Worm (Caenorhabditis elegans) whole organism, L4 larva: ENCODE results near the gene spp-8.

Source experiments
- daf-8 ChIP-seq: fragments of 200-800 bp; sonication (Bioruptor generic); IDR thresholded peaks from 2 replicates; pipeline ENCODE4 v1.3.6; 2022; ENCODE audit warnings: missing genetic modification characterization, missing compliant biosample characterization
- lsy-2 ChIP-seq, 2 experiments: fragments of 150-350 bp in 1 of 2; sonication (generic microtip) in 1 of 2; optimal IDR thresholded peaks; 2 replicates each; lab custom pipeline; 2014 to 2017; ENCODE audit warnings: missing biosample characterization in 2 of 2, missing genetic modification characterization in 2 of 2
- nhr-102 ChIP-seq: sonication (generic microtip); optimal IDR thresholded peaks from 2 replicates; lab custom pipeline; 2016; ENCODE audit warnings: mild to moderate bottlenecking, missing genetic modification characterization, moderate library complexity, missing compliant biosample characterization
- pqm-1 ChIP-seq: sonication (generic microtip); optimal IDR thresholded peaks from 2 replicates; lab custom pipeline; 2017; ENCODE audit warnings: missing biosample characterization, missing genetic modification characterization
- snpc-4 ChIP-seq: fragments of 150-350 bp; optimal IDR thresholded peaks from 2 replicates; lab custom pipeline; 2014; ENCODE audit warnings: missing biosample characterization, missing genetic modification characterization
- unc-39 ChIP-seq: sonication (generic microtip); optimal IDR thresholded peaks from 2 replicates; lab custom pipeline; 2017; ENCODE audit warnings: missing biosample characterization, missing genetic modification characterization
- unc-62 ChIP-seq, 3 experiments: fragments of 150-350 bp in 1 of 3; sonication (generic microtip); optimal IDR thresholded peaks in 2 of 3; peaks in 1 of 3; 1 replicate in 1 of 3; 2 replicates in 2 of 3; lab custom pipeline; 2014 to 2017; ENCODE audit warnings: missing biosample characterization in 3 of 3, missing genetic modification characterization in 3 of 3, missing genetic modification reagents in 3 of 3, missing genotype in 1 of 3
- ztf-11 ChIP-seq: fragments of 150-350 bp; optimal IDR thresholded peaks from 2 replicates; lab custom pipeline; 2014; ENCODE audit warnings: missing biosample characterization, missing genetic modification characterization

ce11 chrIV:8449869-8450268, 31.6 kb upstream of the spp-8 start:
- no peak for TF ChIP-seq unc-62 (GFP tag; optimal IDR thresholded peaks at IDR 0.05 in 1 of 2; lab: Kevin White, UChicago)
- no peak for TF ChIP-seq unc-62 (tag; optimal IDR thresholded peaks at IDR 0.05; lab: Kevin White, UChicago)
- no peak for TF ChIP-seq nhr-102 (tag; lab: Kevin White, UChicago)
- no peak for TF ChIP-seq lsy-2 (tag; optimal IDR thresholded peaks at IDR 0.05; lab: Kevin White, UChicago)
- TF ChIP-seq snpc-4 (tag; lab: Kevin White, UChicago): no peak
- no peak for TF ChIP-seq daf-8 (GFP tag; lab: Robert Waterston, UW)
- no peak for TF ChIP-seq pqm-1
- TF ChIP-seq ztf-11 (tag; lab: Kevin White, UChicago): no peak
- no peak for TF ChIP-seq unc-39 (tag; lab: Kevin White, UChicago)
